Worm (Caenorhabditis elegans) whole organism, L1 larva: ENCODE data around the gene F55C5.10.

ENCODE experiments used
- Y116A8C.19 ChIP-seq: sonication (generic microtip); optimal IDR thresholded peaks from 2 replicates; lab custom pipeline; 2016; ENCODE audit warnings: missing compliant biosample characterization, missing genetic modification characterization, borderline replicate concordance
- aha-1 ChIP-seq: fragments of 150-350 bp; optimal IDR thresholded peaks from 2 replicates; lab custom pipeline; 2014; ENCODE audit warnings: missing biosample characterization, missing genetic modification characterization
- aly-2 ChIP-seq: fragments of 150-350 bp; optimal IDR thresholded peaks from 2 replicates; lab custom pipeline; 2014; ENCODE audit warnings: missing biosample characterization, missing genetic modification characterization
- blmp-1 ChIP-seq: fragments of 150-350 bp; optimal IDR thresholded peaks from 2 replicates; lab custom pipeline; 2014; ENCODE audit warnings: missing biosample characterization, missing genetic modification characterization
- ceh-90 ChIP-seq: sonication (generic microtip); optimal IDR thresholded peaks from 2 replicates; lab custom pipeline; 2016; ENCODE audit warnings: missing genetic modification characterization, missing compliant biosample characterization
- ces-1 ChIP-seq: fragments of 150-350 bp; optimal IDR thresholded peaks from 2 replicates; lab custom pipeline; 2014; ENCODE audit warnings: missing biosample characterization, missing genetic modification reagents, missing genetic modification characterization
- dpl-1 ChIP-seq, 3 experiments: fragments of 150-350 bp in 2 of 3; sonication (generic microtip) in 1 of 3; optimal IDR thresholded peaks; 2 replicates each; lab custom pipeline; 2014 to 2017; ENCODE audit warnings: missing biosample characterization in 3 of 3, missing genetic modification characterization in 3 of 3, missing genetic modification reagents in 3 of 3
- dsc-1 ChIP-seq: sonication (generic microtip); optimal IDR thresholded peaks from 2 replicates; lab custom pipeline; 2016; ENCODE audit warnings: mild to moderate bottlenecking, missing genetic modification characterization, missing compliant biosample characterization
- elt-2 ChIP-seq: sonication (generic microtip); optimal IDR thresholded peaks from 2 replicates; lab custom pipeline; 2016; ENCODE audit warnings: missing genetic modification characterization, mild to moderate bottlenecking, inconsistent platforms, missing compliant biosample characterization, missing genetic modification reagents
- elt-3 ChIP-seq, 6 experiments: fragments of 150-350 bp in 1 of 6; sonication (generic microtip); optimal IDR thresholded peaks; 2 replicates each; lab custom pipeline; 2017 to 2018; ENCODE audit warnings: missing biosample characterization in 6 of 6, missing genetic modification characterization in 6 of 6, inconsistent platforms in 1 of 6
- ets-5 ChIP-seq: fragments of 200-800 bp; sonication (Bioruptor generic); IDR thresholded peaks from 2 replicates; pipeline ENCODE4 v1.3.6; 2022; ENCODE audit warnings: missing genetic modification characterization, missing compliant biosample characterization
- fkh-10 ChIP-seq: sonication (generic microtip); optimal IDR thresholded peaks from 2 replicates; lab custom pipeline; 2017; ENCODE audit warnings: missing biosample characterization, missing genetic modification reagents, missing genetic modification characterization
- fkh-8 ChIP-seq: sonication (generic microtip); optimal IDR thresholded peaks from 2 replicates; lab custom pipeline; 2016; ENCODE audit warnings: mild to moderate bottlenecking, missing genetic modification characterization, missing compliant biosample characterization
- grh-1 ChIP-seq: fragments of 200-800 bp; sonication (Bioruptor generic); IDR thresholded peaks from 2 replicates; pipeline ENCODE4 v1.3.6; 2022; ENCODE audit warnings: missing genetic modification reagents, missing genetic modification characterization, missing compliant biosample characterization
- hlh-4 ChIP-seq: sonication (generic microtip); optimal IDR thresholded peaks from 2 replicates; lab custom pipeline; 2016; ENCODE audit warnings: mild to moderate bottlenecking, missing genetic modification characterization, missing compliant biosample characterization
- irx-1 ChIP-seq: sonication (generic microtip); optimal IDR thresholded peaks from 2 replicates; lab custom pipeline; 2016; ENCODE audit warnings: missing genetic modification characterization, missing compliant biosample characterization
- lin-13 ChIP-seq: fragments of 150-350 bp; optimal IDR thresholded peaks from 2 replicates; lab custom pipeline; 2014; ENCODE audit warnings: missing biosample characterization, missing genetic modification reagents, missing genetic modification characterization
- lin-14 ChIP-seq: fragments of 200-800 bp; sonication (Bioruptor generic); optimal IDR thresholded peaks from 2 replicates; lab custom pipeline; 2018; ENCODE audit warnings: mild to moderate bottlenecking, missing genetic modification characterization, moderate library complexity, missing compliant biosample characterization
- lin-15B ChIP-seq: fragments of 150-350 bp; sonication (generic microtip); optimal IDR thresholded peaks from 3 replicates; lab custom pipeline; 2014; ENCODE audit warnings: missing biosample characterization, missing genetic modification characterization
- lin-35 ChIP-seq, 2 experiments: fragments of 150-350 bp; optimal IDR thresholded peaks; 2 replicates each; lab custom pipeline; 2014; ENCODE audit warnings: missing biosample characterization in 2 of 2, missing genetic modification characterization in 2 of 2, missing genetic modification reagents in 2 of 2
- lin-39 ChIP-seq: fragments of 150-350 bp; optimal IDR thresholded peaks from 2 replicates; lab custom pipeline; 2014; ENCODE audit warnings: missing biosample characterization, missing genetic modification reagents, missing genetic modification characterization
- lir-3 ChIP-seq: sonication (generic microtip); optimal IDR thresholded peaks from 2 replicates; lab custom pipeline; 2016; ENCODE audit warnings: mild to moderate bottlenecking, missing genetic modification characterization, moderate library complexity, missing compliant biosample characterization; ENCODE audit not compliant: poor library complexity
- lsy-2 ChIP-seq, 2 experiments: fragments of 150-350 bp; optimal IDR thresholded peaks; 2 replicates each; lab custom pipeline; 2014; ENCODE audit warnings: missing biosample characterization in 2 of 2, missing genetic modification characterization in 2 of 2
- mab-9 ChIP-seq: fragments of 200-800 bp; sonication (Bioruptor generic); IDR thresholded peaks from 2 replicates; pipeline ENCODE4 v1.3.6; 2022; ENCODE audit warnings: missing genetic modification reagents, missing genetic modification characterization, missing compliant biosample characterization
- mdl-1 ChIP-seq, 2 experiments: fragments of 150-350 bp; optimal IDR thresholded peaks; 2 replicates each; lab custom pipeline; 2014 to 2017; ENCODE audit warnings: missing biosample characterization in 2 of 2, missing genetic modification characterization in 2 of 2, inconsistent platforms in 1 of 2
- mef-2 ChIP-seq: fragments of 150-350 bp; optimal IDR thresholded peaks from 2 replicates; lab custom pipeline; 2014; ENCODE audit warnings: missing biosample characterization, missing genetic modification characterization
- mep-1 ChIP-seq: fragments of 150-350 bp; optimal IDR thresholded peaks from 2 replicates; lab custom pipeline; 2014; ENCODE audit warnings: missing biosample characterization, missing genetic modification characterization
- nhr-20 ChIP-seq: sonication (generic microtip); optimal IDR thresholded peaks from 2 replicates; lab custom pipeline; 2016; ENCODE audit warnings: mild to moderate bottlenecking, missing genetic modification characterization, missing compliant biosample characterization
- nhr-28 ChIP-seq: fragments of 150-350 bp; optimal IDR thresholded peaks from 2 replicates; lab custom pipeline; 2014; ENCODE audit warnings: missing biosample characterization, missing genetic modification characterization
- nhr-47 ChIP-seq: sonication (generic microtip); optimal IDR thresholded peaks from 2 replicates; lab custom pipeline; 2016; ENCODE audit warnings: mild to moderate bottlenecking, missing genetic modification characterization, moderate library complexity, missing compliant biosample characterization
- nhr-85 ChIP-seq: sonication (generic microtip); peaks from one replicate; lab custom pipeline; 2016; ENCODE audit warnings: missing genetic modification characterization, inconsistent platforms, missing compliant biosample characterization
- nhr-90 ChIP-seq: sonication (generic microtip); optimal IDR thresholded peaks from 2 replicates; lab custom pipeline; 2016; ENCODE audit warnings: mild to moderate bottlenecking, missing genetic modification characterization, missing compliant biosample characterization; ENCODE audit not compliant: poor library complexity
- pqm-1 ChIP-seq: sonication (generic microtip); optimal IDR thresholded peaks from 3 replicates; lab custom pipeline; 2017; ENCODE audit warnings: missing biosample characterization, missing genetic modification characterization
- rnt-1 ChIP-seq: sonication (generic microtip); optimal IDR thresholded peaks from 2 replicates; lab custom pipeline; 2016; ENCODE audit warnings: mild to moderate bottlenecking, missing genetic modification characterization, moderate library complexity, missing compliant biosample characterization
- snpc-4 ChIP-seq: fragments of 150-350 bp; optimal IDR thresholded peaks from 2 replicates; lab custom pipeline; 2014; ENCODE audit warnings: missing biosample characterization, missing genetic modification characterization
- sox-4 ChIP-seq: sonication (generic microtip); optimal IDR thresholded peaks from 2 replicates; lab custom pipeline; 2016; ENCODE audit warnings: missing genetic modification characterization, missing compliant biosample characterization
- swsn-7 ChIP-seq: sonication (generic microtip); optimal IDR thresholded peaks from 2 replicates; lab custom pipeline; 2016; ENCODE audit warnings: missing genetic modification characterization, missing compliant biosample characterization
- tbx-2 ChIP-seq: sonication (generic microtip); optimal IDR thresholded peaks from 2 replicates; lab custom pipeline; 2016; ENCODE audit warnings: missing genetic modification characterization, missing compliant biosample characterization
- vab-15 ChIP-seq: sonication (generic microtip); optimal IDR thresholded peaks from 2 replicates; lab custom pipeline; 2017; ENCODE audit warnings: missing genotype, mild to moderate bottlenecking, missing genetic modification characterization, missing compliant biosample characterization
- xbp-1 ChIP-seq: sonication (generic microtip); optimal IDR thresholded peaks from 2 replicates; lab custom pipeline; 2016; ENCODE audit warnings: missing genetic modification characterization, missing compliant biosample characterization
- zag-1 ChIP-seq: fragments of 150-350 bp; optimal IDR thresholded peaks from 2 replicates; lab custom pipeline; 2014; ENCODE audit warnings: missing biosample characterization, missing genetic modification characterization
- zip-4 ChIP-seq: fragments of 200-800 bp; sonication (Bioruptor generic); optimal IDR thresholded peaks from 2 replicates; lab custom pipeline; 2018; ENCODE audit warnings: mild to moderate bottlenecking, missing genetic modification characterization, moderate library complexity, missing compliant biosample characterization

The F55C5.10 gene

ce11 chrV:12295520-12295919, 12.2 kb downstream of the F55C5.10 start (continued):
- TF ChIP-seq lir-3 (tag; lab: Kevin White, UChicago) (no peak), nhr-90 (tag; lab: Kevin White, UChicago) (no peak), irx-1 (tag; lab: Kevin White, UChicago) (peak; percentile 25), ces-1 (GFP tag; lab: Kevin White, UChicago) (no peak), grh-1 (GFP tag; lab: Robert Waterston, UW) (peak; percentile 32; the same call in 1 of the 2 replicates), elt-2 (tag; lab: Kevin White, UChicago) (no peak), nhr-20 (tag; lab: Kevin White, UChicago) (peak; percentile 36), pqm-1 (tag; lab: Kevin White, UChicago) (no peak), mef-2 (no peak), lin-13 (GFP tag; lab: Kevin White, UChicago) (no peak), sox-4 (tag; lab: Kevin White, UChicago) (no peak), swsn-7 (no peak), elt-3 (tag; optimal IDR thresholded peaks at IDR 0.05; lab: Kevin White, UChicago) (peak in 1 of 6 experiments; percentile 40), hlh-4 (tag; lab: Kevin White, UChicago) (no peak), lsy-2 (tag; optimal IDR thresholded peaks at IDR 0.05; lab: Kevin White, UChicago) (peak in 1 of 2 experiments; percentile 48), vab-15 (tag; lab: Kevin White, UChicago) (no peak), mab-9 (GFP tag; lab: Robert Waterston, UW) (no peak), blmp-1 (tag; lab: Kevin White, UChicago) (peak; percentile 38), zip-4 (GFP tag; lab: Kevin White, UChicago) (no peak), fkh-8 (tag; lab: Kevin White, UChicago) (no peak), lin-15B (tag; lab: Kevin White, UChicago) (no peak), ets-5 (GFP tag; lab: Robert Waterston, UW) (no peak), mep-1 (tag; lab: Kevin White, UChicago) (peak; percentile 16), nhr-28 (tag; lab: Kevin White, UChicago) (no peak)

ce11 chrV:12296122-12296521, 12.8 kb downstream of the F55C5.10 start:
- no peak for TF ChIP-seq rnt-1 (tag; lab: Kevin White, UChicago)
- peak; percentile 65 for TF ChIP-seq elt-2 (tag; lab: Kevin White, UChicago)
- TF ChIP-seq lin-35 (GFP tag; optimal IDR thresholded peaks at IDR 0.05; lab: Kevin White, UChicago) = peak in 1 of 2 experiments; percentile 7
- TF ChIP-seq, all 84 proteins: peak for 2

ce11 chrV:12296794-12297193, 13.5 kb downstream of the F55C5.10 start:
- TF ChIP-seq fkh-10 = no peak
- no peak for TF ChIP-seq aly-2 (tag; lab: Kevin White, UChicago)
- TF ChIP-seq Y116A8C.19 (tag; lab: Kevin White, UChicago) = no peak
- no peak for TF ChIP-seq elt-2 (tag; lab: Kevin White, UChicago)
- no peak for TF ChIP-seq ceh-90 (tag; lab: Kevin White, UChicago)
- TF ChIP-seq xbp-1 (tag; lab: Kevin White, UChicago) = no peak
- peak; percentile 74 for TF ChIP-seq nhr-85 (tag; lab: Kevin White, UChicago)
- TF ChIP-seq lin-14 (GFP tag; lab: Kevin White, UChicago) = peak; percentile 44
- no peak for TF ChIP-seq aha-1 (tag; lab: Kevin White, UChicago)
- TF ChIP-seq zag-1 (tag; lab: Kevin White, UChicago) = no peak
- peak in 1 of 2 experiments; percentile 17 for TF ChIP-seq mdl-1 (tag; optimal IDR thresholded peaks at IDR 0.05; lab: Kevin White, UChicago)
- no peak for TF ChIP-seq lin-39 (tag; lab: Kevin White, UChicago)
- TF ChIP-seq grh-1 (GFP tag; lab: Robert Waterston, UW) = no peak
- TF ChIP-seq elt-3 (tag; optimal IDR thresholded peaks at IDR 0.05; lab: Kevin White, UChicago) = peak in 1 of 6 experiments; percentile 32
- no peak for TF ChIP-seq mab-9 (GFP tag; lab: Robert Waterston, UW)
- TF ChIP-seq snpc-4 (tag; lab: Kevin White, UChicago) = no peak
- no peak for TF ChIP-seq dsc-1
- peak; percentile 1 for TF ChIP-seq mep-1 (tag; lab: Kevin White, UChicago)
- peak; percentile 64 for TF ChIP-seq blmp-1 (tag; lab: Kevin White, UChicago)
- TF ChIP-seq nhr-20 (tag; lab: Kevin White, UChicago) = peak; percentile 10
- no peak for TF ChIP-seq nhr-47 (tag; lab: Kevin White, UChicago)
- no peak for TF ChIP-seq dpl-1 (GFP tag; optimal IDR thresholded peaks at IDR 0.05; lab: Kevin White, UChicago)
- no peak for TF ChIP-seq tbx-2 (tag; lab: Kevin White, UChicago)
